Worm (Caenorhabditis elegans): ENCODE results near the gene htas-1.

DNA sequence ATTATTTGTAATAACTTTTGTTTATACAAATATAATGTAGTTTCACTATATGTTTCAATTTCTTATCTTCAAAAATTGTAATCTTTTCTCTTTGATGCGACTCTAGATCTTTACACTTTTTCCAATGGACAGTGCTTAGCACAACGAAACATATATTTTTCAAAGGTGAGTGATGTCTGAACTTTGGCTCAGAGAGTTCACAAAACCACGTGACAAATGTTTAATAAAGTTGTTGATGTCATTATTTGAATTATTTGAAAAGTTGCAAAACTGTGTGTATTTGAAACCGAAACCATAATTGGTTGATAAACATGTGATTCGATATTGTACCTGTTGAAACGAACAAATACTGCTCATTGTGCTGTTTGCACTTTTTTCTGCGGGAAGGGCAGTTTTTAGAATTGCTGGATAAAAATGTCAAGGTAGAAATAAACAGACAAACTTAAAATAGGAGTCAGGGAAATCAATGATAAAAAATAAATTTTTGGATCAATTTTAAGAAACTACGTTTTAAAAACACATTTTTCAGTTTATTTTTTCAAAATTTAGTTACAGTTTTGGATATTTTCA, 15.1 kb downstream of the htas-1 start:
- TF ChIP-seq lin-13 (GFP tag; optimal IDR thresholded peaks at IDR 0.05), result no peak
- no peak for TF ChIP-seq ama-1 (optimal IDR thresholded peaks at IDR 0.05)
- no peak for TF ChIP-seq aly-2 (tag; optimal IDR thresholded peaks at IDR 0.05)
- TF ChIP-seq ZK546.5 (tag; optimal IDR thresholded peaks at IDR 0.05), result no peak
- no peak for TF ChIP-seq fos-1 (tag; optimal IDR thresholded peaks at IDR 0.05)
- no peak for TF ChIP-seq unc-62 (GFP tag; optimal IDR thresholded peaks at IDR 0.05)
- no peak for TF ChIP-seq mdl-1 (tag; optimal IDR thresholded peaks at IDR 0.05)
- no peak for TF ChIP-seq egl-27 (tag; optimal IDR thresholded peaks at IDR 0.05)
- no peak for TF ChIP-seq nhr-6 (tag; optimal IDR thresholded peaks at IDR 0.05)
